Fruit fly (Drosophila melanogaster) whole organism, embryonic: ENCODE results near the gene Evi5.

ENCODE experiments used
- CG12299 ChIP-seq: fragments of 200-800 bp; sonication (Bioruptor generic); optimal IDR thresholded peaks from 2 replicates; lab custom pipeline; 2018; ENCODE audit warnings: missing biosample characterization, mild to moderate bottlenecking, missing genetic modification characterization
- CG12769 ChIP-seq: fragments of 200-800 bp; sonication (Bioruptor generic); optimal IDR thresholded peaks from 2 replicates; lab custom pipeline; 2019; ENCODE audit warnings: missing biosample characterization, mild to moderate bottlenecking, missing genetic modification characterization, moderate library complexity
- CG13287 ChIP-seq: fragments of 200-800 bp; sonication (Bioruptor generic); IDR thresholded peaks from 2 replicates; pipeline ENCODE4 v1.3.6; 2022; ENCODE audit warnings: missing biosample characterization, missing genetic modification characterization; ENCODE audit not compliant: partially characterized antibody
- CG15696 ChIP-seq: fragments of 200-800 bp; sonication (Bioruptor generic); optimal IDR thresholded peaks from 2 replicates; lab custom pipeline; 2019; ENCODE audit warnings: missing biosample characterization, mild to moderate bottlenecking, missing genetic modification characterization, moderate library complexity
- CG16779 ChIP-seq: fragments of 200-800 bp; sonication (Bioruptor generic); IDR thresholded peaks from 2 replicates; pipeline ENCODE4 v1.3.6; 2022; ENCODE audit warnings: missing biosample characterization, missing genetic modification characterization
- CG16813 ChIP-seq: fragments of 200-800 bp; sonication (Bioruptor generic); IDR thresholded peaks from 3 replicates; pipeline ENCODE4 v1.3.6; 2022; ENCODE audit warnings: missing biosample characterization, missing genetic modification characterization; ENCODE audit not compliant: partially characterized antibody
- CG17328 ChIP-seq: fragments of 200-800 bp; sonication (Bioruptor generic); IDR thresholded peaks from 2 replicates; pipeline ENCODE4 v1.3.6; 2022; ENCODE audit warnings: missing biosample characterization, missing genetic modification characterization
- CG30431 ChIP-seq: fragments of 200-800 bp; sonication (Bioruptor generic); optimal IDR thresholded peaks from 2 replicates; lab custom pipeline; 2017; ENCODE audit warnings: missing biosample characterization, missing genetic modification characterization
- CG3281 ChIP-seq: fragments of 200-800 bp; sonication (Bioruptor generic); optimal IDR thresholded peaks from 3 replicates; lab custom pipeline; 2017; ENCODE audit warnings: missing biosample characterization, mild to moderate bottlenecking, missing genetic modification characterization
- CG34376 ChIP-seq: fragments of 200-800 bp; sonication (Bioruptor generic); optimal IDR thresholded peaks from 2 replicates; lab custom pipeline; 2018; ENCODE audit warnings: missing biosample characterization, mild to moderate bottlenecking, missing genetic modification characterization
- CG3847 ChIP-seq: fragments of 200-800 bp; sonication (Bioruptor generic); IDR thresholded peaks from 2 replicates; pipeline ENCODE4 v1.3.6; 2022; ENCODE audit warnings: missing biosample characterization, missing genetic modification characterization
- CG6791 ChIP-seq: fragments of 200-800 bp; sonication (Bioruptor generic); IDR thresholded peaks from 3 replicates; pipeline ENCODE4 v1.3.6; 2022; ENCODE audit warnings: missing biosample characterization, missing genetic modification characterization; ENCODE audit not compliant: partially characterized antibody
- CG7786 ChIP-seq: fragments of 200-800 bp; sonication (Bioruptor generic); optimal IDR thresholded peaks from 2 replicates; lab custom pipeline; 2016; ENCODE audit warnings: missing biosample characterization, missing genetic modification characterization
- CG8089 ChIP-seq: fragments of 200-800 bp; sonication (Bioruptor generic); optimal IDR thresholded peaks from 3 replicates; lab custom pipeline; 2016; ENCODE audit warnings: missing biosample characterization, missing genetic modification characterization
- CG8924 ChIP-seq: fragments of 200-800 bp; optimal IDR thresholded peaks from 3 replicates; lab custom pipeline; 2019; ENCODE audit warnings: missing biosample characterization, mild to moderate bottlenecking, missing genetic modification characterization, moderate library complexity
- CG9727 ChIP-seq: fragments of 200-800 bp; sonication (Bioruptor generic); optimal IDR thresholded peaks from 3 replicates; lab custom pipeline; 2017; ENCODE audit warnings: missing biosample characterization, mild to moderate bottlenecking, missing genetic modification characterization
- D ChIP-seq, 2 experiments: fragments of 200-800 bp in 1 of 2; fragments of >200 bp in 1 of 2; sonication (Bioruptor generic) in 1 of 2; optimal IDR thresholded peaks; 2 replicates in 1 of 2; 3 replicates in 1 of 2; lab custom pipeline; 2017; ENCODE audit warnings: mild to moderate bottlenecking in 1 of 2, missing biosample characterization in 1 of 2, missing genetic modification characterization in 1 of 2, missing genetic modification reagents in 1 of 2
- Dbx ChIP-seq: fragments of 200-800 bp; sonication (Bioruptor generic); IDR thresholded peaks from 3 replicates; pipeline ENCODE4 v1.3.6; 2022; ENCODE audit warnings: missing biosample characterization, missing genetic modification characterization
- Dip2 ChIP-seq: fragments of 200-800 bp; sonication (Bioruptor generic); IDR thresholded peaks from 2 replicates; pipeline ENCODE4 v1.3.6; 2022; ENCODE audit warnings: missing biosample characterization, missing genetic modification characterization
- Gug ChIP-seq: fragments of 200-800 bp; sonication (Bioruptor generic); IDR thresholded peaks from 4 replicates; pipeline ENCODE4 v1.3.6; 2022; ENCODE audit warnings: missing biosample characterization, missing genetic modification characterization
- Med ChIP-seq: fragments of 200-800 bp; sonication (Bioruptor generic); peaks from one replicate; lab custom pipeline; 2016; ENCODE audit warnings: missing biosample characterization, missing genetic modification characterization, mild to moderate bottlenecking, inconsistent platforms, moderate library complexity
- Optix ChIP-seq: fragments of 200-800 bp; sonication (Bioruptor generic); IDR thresholded peaks from 3 replicates; pipeline ENCODE4 v1.3.6; 2022; ENCODE audit warnings: missing biosample characterization, missing genetic modification characterization
- Pdp1 ChIP-seq, 2 experiments: fragments of 200-800 bp; sonication (Bioruptor generic); optimal IDR thresholded peaks; 3 replicates each; lab custom pipeline; 2016; ENCODE audit warnings: missing biosample characterization in 2 of 2, missing genetic modification characterization in 2 of 2, mild to moderate bottlenecking in 1 of 2, moderate library complexity in 1 of 2
- Poxn ChIP-seq: fragments of 200-800 bp; sonication (Bioruptor generic); IDR thresholded peaks from 2 replicates; pipeline ENCODE4 v1.3.6; 2022; ENCODE audit warnings: missing biosample characterization, missing genetic modification characterization
- Stat92E ChIP-seq, 3 experiments: fragments of >200 bp in 2 of 3; fragments of 200-800 bp in 1 of 3; sonication (Bioruptor generic) in 1 of 3; optimal IDR thresholded peaks; 2 replicates each; lab custom pipeline; 2017 to 2019; ENCODE audit warnings: missing biosample characterization in 3 of 3, missing genetic modification characterization in 3 of 3, mild to moderate bottlenecking in 1 of 3, moderate library complexity in 1 of 3
- cad ChIP-seq: fragments of >200 bp; optimal IDR thresholded peaks from 2 replicates; lab custom pipeline; 2017; ENCODE audit warnings: missing biosample characterization, missing genetic modification characterization
- chinmo ChIP-seq: fragments of 200-800 bp; sonication (Bioruptor generic); IDR thresholded peaks from 4 replicates; pipeline ENCODE4 v1.3.6; 2022; ENCODE audit warnings: missing biosample characterization, missing genetic modification characterization; ENCODE audit not compliant: partially characterized antibody
- crol ChIP-seq: fragments of 200-800 bp; sonication (Bioruptor generic); IDR thresholded peaks from 2 replicates; pipeline ENCODE4 v1.3.6; 2022; ENCODE audit warnings: missing biosample characterization, missing genetic modification characterization
- dmrt11E ChIP-seq: fragments of 200-800 bp; sonication (Bioruptor generic); optimal IDR thresholded peaks from 3 replicates; lab custom pipeline; 2018; ENCODE audit warnings: missing biosample characterization, mild to moderate bottlenecking, missing genetic modification characterization, moderate library complexity
- ems ChIP-seq: fragments of 200-800 bp; sonication (Bioruptor generic); optimal IDR thresholded peaks from 3 replicates; lab custom pipeline; 2016; ENCODE audit warnings: missing biosample characterization, missing genetic modification characterization
- exex ChIP-seq: fragments of 200-800 bp; sonication (Bioruptor generic); optimal IDR thresholded peaks from 4 replicates; lab custom pipeline; 2018; ENCODE audit warnings: missing biosample characterization, mild to moderate bottlenecking, missing genetic modification characterization, moderate library complexity
- ftz-f1 ChIP-seq: fragments of 200-800 bp; sonication (Bioruptor generic); optimal IDR thresholded peaks from 2 replicates; lab custom pipeline; 2016; ENCODE audit warnings: missing biosample characterization, missing genetic modification characterization
- gro ChIP-seq: fragments of 200-800 bp; sonication (Bioruptor generic); optimal IDR thresholded peaks from 2 replicates; lab custom pipeline; 2016; ENCODE audit warnings: missing biosample characterization, missing genetic modification characterization
- her ChIP-seq: fragments of 200-800 bp; sonication (Bioruptor generic); optimal IDR thresholded peaks from 2 replicates; lab custom pipeline; 2016; ENCODE audit warnings: missing biosample characterization, missing genetic modification characterization
- mirr ChIP-seq: fragments of 200-800 bp; sonication (Bioruptor generic); optimal IDR thresholded peaks from 3 replicates; lab custom pipeline; 2018; ENCODE audit warnings: missing biosample characterization, mild to moderate bottlenecking, missing genetic modification characterization
- nmo ChIP-seq: fragments of 200-800 bp; sonication (Bioruptor generic); optimal IDR thresholded peaks from 2 replicates; lab custom pipeline; 2018; ENCODE audit warnings: missing biosample characterization, mild to moderate bottlenecking, missing genetic modification characterization, moderate library complexity
- odd ChIP-seq: fragments of 200-800 bp; sonication (Bioruptor generic); optimal IDR thresholded peaks from 2 replicates; lab custom pipeline; 2017; ENCODE audit warnings: missing biosample characterization, mild to moderate bottlenecking, missing genetic modification characterization
- p53 ChIP-seq: fragments of 200-800 bp; sonication (Bioruptor generic); optimal IDR thresholded peaks from 2 replicates; lab custom pipeline; 2016; ENCODE audit warnings: missing biosample characterization, missing genetic modification characterization
- pita ChIP-seq: fragments of 200-800 bp; sonication (Bioruptor generic); optimal IDR thresholded peaks from 2 replicates; lab custom pipeline; 2017; ENCODE audit warnings: missing biosample characterization, mild to moderate bottlenecking, missing genetic modification characterization
- seq ChIP-seq: fragments of 200-800 bp; sonication (Bioruptor generic); IDR thresholded peaks from 2 replicates; pipeline ENCODE4 v1.3.6; 2022; ENCODE audit warnings: missing biosample characterization, missing genetic modification characterization
- sima ChIP-seq: fragments of 200-800 bp; sonication (Bioruptor generic); optimal IDR thresholded peaks from 2 replicates; lab custom pipeline; 2016; ENCODE audit warnings: missing biosample characterization, missing genetic modification characterization
- sug ChIP-seq: fragments of 200-800 bp; optimal IDR thresholded peaks from 2 replicates; lab custom pipeline; 2019; ENCODE audit warnings: missing biosample characterization, mild to moderate bottlenecking, missing genetic modification characterization, moderate library complexity
- trem ChIP-seq: fragments of 200-800 bp; optimal IDR thresholded peaks from 3 replicates; lab custom pipeline; 2019; ENCODE audit warnings: missing biosample characterization, mild to moderate bottlenecking, missing genetic modification characterization, moderate library complexity
- ttk ChIP-seq: fragments of 200-800 bp; sonication (Bioruptor generic); IDR thresholded peaks from 2 replicates; pipeline ENCODE4 v2.1.2; 2022; ENCODE audit warnings: missing biosample characterization, missing genetic modification characterization
- vvl ChIP-seq: fragments of 200-800 bp; sonication (Bioruptor generic); IDR thresholded peaks from 2 replicates; pipeline ENCODE4 v1.3.6; 2022; ENCODE audit warnings: missing biosample characterization, missing genetic modification characterization

Gene Evi5

dm6 chrX:11425956-11426598, 28.1 kb downstream of the Evi5 start (continued):
- no peak for TF ChIP-seq ftz-f1 (GFP tag; lab: Kevin White, UChicago)
- TF ChIP-seq Stat92E (GFP tag; optimal IDR thresholded peaks at IDR 0.05; lab: Kevin White, UChicago), result no peak
- TF ChIP-seq sima (GFP tag; lab: Kevin White, UChicago), result no peak

DNA sequence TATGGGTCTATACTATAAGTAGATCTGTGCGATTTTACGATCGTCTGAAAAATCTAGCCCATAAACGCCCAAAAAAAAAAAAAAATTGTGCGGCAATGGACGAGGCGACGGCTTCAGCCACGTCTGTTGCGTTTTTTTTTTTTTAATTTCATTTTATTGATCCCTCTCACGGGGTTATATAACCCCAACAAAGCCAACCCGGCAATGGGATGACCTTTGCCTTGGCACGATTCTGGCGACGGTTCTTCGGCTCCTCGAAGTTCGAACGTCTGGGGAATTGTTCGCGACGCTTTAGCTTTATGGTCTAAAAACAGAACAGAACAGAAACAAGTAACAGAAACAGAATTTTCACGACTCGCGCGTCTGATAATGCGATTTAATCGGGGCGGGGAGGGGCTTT, 28.8 kb downstream of the Evi5 start:
- TF ChIP-seq Dip2 (GFP tag; lab: Robert Waterston, UW) (no peak), Med (GFP tag; lab: Kevin White, UChicago) (peak; percentile 54), Pdp1 (GFP tag; optimal IDR thresholded peaks at IDR 0.05; lab: Kevin White, UChicago) (peak in 1 of 2 experiments; percentile 83), CG16779 (no peak), CG16813 (GFP tag; lab: Robert Waterston, UW) (no peak), CG17328 (GFP tag; lab: Robert Waterston, UW) (no peak), D (optimal IDR thresholded peaks at IDR 0.05; lab: Kevin White, UChicago) (no peak), D (GFP tag; optimal IDR thresholded peaks at IDR 0.05; lab: Kevin White, UChicago) (no peak), trem (tag; lab: Kevin White, UChicago) (no peak), sug (tag; lab: Kevin White, UChicago) (peak; percentile 13), CG9727 (GFP tag; lab: Kevin White, UChicago) (no peak), Poxn (GFP tag; lab: Robert Waterston, UW) (no peak), Dbx (0 out of 3 replicates have a peak, but pooled peaks have one; percentile 12), dmrt11E (no peak), mirr (no peak), crol (GFP tag; lab: Robert Waterston, UW) (0 out of 2 replicates have a peak, but pooled peaks have one; percentile 34), chinmo (0 out of 4 replicates have a peak, but pooled peaks have one; percentile 43), cad (GFP tag; lab: Kevin White, UChicago) (no peak), CG3847 (GFP tag; lab: Robert Waterston, UW) (no peak), odd (GFP tag; lab: Kevin White, UChicago) (no peak), CG7786 (GFP tag; lab: Kevin White, UChicago) (no peak), nmo (no peak), CG12769 (peak; percentile 14)

DNA sequence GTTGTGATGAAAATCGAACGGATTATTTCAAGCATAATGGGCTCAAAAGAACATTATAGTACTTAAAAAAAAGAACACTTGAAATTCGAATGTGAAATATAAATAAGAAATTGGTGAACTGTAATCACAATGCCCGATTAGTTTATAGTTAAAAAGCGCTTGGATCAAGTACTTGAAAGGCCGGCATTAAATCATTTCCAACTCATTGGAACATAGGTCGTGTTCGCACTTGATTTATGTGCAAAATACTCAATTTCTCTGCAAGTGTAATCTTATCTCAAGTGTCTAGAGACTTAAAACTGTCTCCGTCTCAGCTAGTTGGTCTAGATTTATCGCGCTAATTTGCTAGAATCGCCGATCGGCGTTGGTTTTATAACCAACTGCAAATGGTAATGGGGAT, 29.7 kb downstream of the Evi5 start:
- TF ChIP-seq her (GFP tag; lab: Kevin White, UChicago), result no peak
- TF ChIP-seq exex (tag; lab: Kevin White, UChicago), result peak; percentile 89

- TF ChIP-seq CG30431 (GFP tag; lab: Kevin White, UChicago), result peak; percentile 69
- TF ChIP-seq Optix (GFP tag; lab: Robert Waterston, UW), result peak; percentile 82
- peak; percentile 43 for TF ChIP-seq CG34376
- peak; percentile 95 for TF ChIP-seq gro (GFP tag; lab: Kevin White, UChicago)
- TF ChIP-seq CG15696, result peak; percentile 56
- TF ChIP-seq CG3281 (GFP tag; lab: Kevin White, UChicago), result peak; percentile 93
- TF ChIP-seq CG13287 (GFP tag; lab: Robert Waterston, UW), result no peak
- peak; percentile 92 for TF ChIP-seq vvl (GFP tag; lab: Robert Waterston, UW)
- TF ChIP-seq ttk (GFP tag; lab: Robert Waterston, UW), result peak; percentile 83
- peak; percentile 92; the same call in 1 of the 2 replicates for TF ChIP-seq seq
- TF ChIP-seq ems (GFP tag; lab: Kevin White, UChicago), result peak; percentile 91
- TF ChIP-seq Gug, result peak; percentile 81
- no peak for TF ChIP-seq pita (GFP tag; lab: Kevin White, UChicago)
- TF ChIP-seq CG8089 (GFP tag; lab: Kevin White, UChicago), result peak; percentile 83
- peak; percentile 89 for TF ChIP-seq CG8924 (tag; lab: Kevin White, UChicago)
- TF ChIP-seq Med (GFP tag; lab: Kevin White, UChicago), result peak; percentile 99
- TF ChIP-seq CG6791 (GFP tag; lab: Robert Waterston, UW), result no peak
- peak; percentile 62 for TF ChIP-seq p53 (GFP tag; lab: Kevin White, UChicago)
- peak; percentile 78 for TF ChIP-seq CG12299 (tag; lab: Kevin White, UChicago)
These were observed 30.9 kb downstream of the Evi5 start for dm6 chrX:11423277-11423717.
